Worm (Caenorhabditis elegans) whole organism, L1 larva: ENCODE results near the gene ctl-1.

Source experiments
- dpl-1 ChIP-seq, 3 experiments: fragments of 150-350 bp in 2 of 3; sonication (generic microtip) in 1 of 3; optimal IDR thresholded peaks; 2 replicates each; lab custom pipeline; 2014 to 2017; ENCODE audit warnings: missing biosample characterization in 3 of 3, missing genetic modification characterization in 3 of 3, missing genetic modification reagents in 3 of 3
- dsc-1 ChIP-seq: sonication (generic microtip); optimal IDR thresholded peaks from 2 replicates; lab custom pipeline; 2016; ENCODE audit warnings: mild to moderate bottlenecking, missing genetic modification characterization, missing compliant biosample characterization
- fkh-10 ChIP-seq: sonication (generic microtip); optimal IDR thresholded peaks from 2 replicates; lab custom pipeline; 2017; ENCODE audit warnings: missing biosample characterization, missing genetic modification reagents, missing genetic modification characterization
- lin-35 ChIP-seq, 2 experiments: fragments of 150-350 bp; optimal IDR thresholded peaks; 2 replicates each; lab custom pipeline; 2014; ENCODE audit warnings: missing biosample characterization in 2 of 2, missing genetic modification characterization in 2 of 2, missing genetic modification reagents in 2 of 2
- skn-1 ChIP-seq: fragments of 150-350 bp; optimal IDR thresholded peaks from 2 replicates; lab custom pipeline; 2014; ENCODE audit warnings: missing biosample characterization, missing genetic modification characterization
- unc-130 ChIP-seq: fragments of 150-350 bp; optimal IDR thresholded peaks from 2 replicates; lab custom pipeline; 2017; ENCODE audit warnings: missing biosample characterization, missing genetic modification characterization, inconsistent platforms
- ztf-4 ChIP-seq: fragments of 150-350 bp; optimal IDR thresholded peaks from 2 replicates; lab custom pipeline; 2014; ENCODE audit warnings: missing biosample characterization, missing genetic modification characterization

DNA sequence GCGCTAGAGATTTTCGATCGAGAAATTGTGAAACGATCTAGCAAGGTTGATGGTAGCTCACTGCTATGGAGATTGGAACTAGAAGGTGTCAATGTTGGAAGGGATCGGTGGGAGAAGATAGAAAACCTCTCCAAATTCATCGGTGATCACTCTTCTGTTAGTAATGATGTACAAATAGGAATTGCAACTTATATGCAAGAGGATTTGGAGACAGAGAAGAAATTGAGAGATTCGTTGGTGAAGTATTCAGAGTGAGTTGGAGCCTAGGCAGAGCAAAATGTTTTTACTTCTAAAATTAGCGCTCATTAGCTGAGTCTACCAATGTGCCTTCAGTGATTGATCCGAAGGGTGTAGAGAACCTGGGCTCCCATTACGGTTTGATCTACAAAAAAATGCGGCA lies 11.7 kb downstream of the ctl-1 start:
- TF ChIP-seq unc-130 (tag; lab: Kevin White, UChicago) (no peak), ztf-4 (tag; lab: Kevin White, UChicago) (no peak), dsc-1 (tag; lab: Kevin White, UChicago) (no peak), dpl-1 (GFP tag; optimal IDR thresholded peaks at IDR 0.05; lab: Kevin White, UChicago) (no peak), lin-35 (GFP tag; optimal IDR thresholded peaks at IDR 0.05; lab: Kevin White, UChicago) (no peak), fkh-10 (GFP tag; lab: Kevin White, UChicago) (no peak), skn-1 (tag; lab: Kevin White, UChicago) (no peak)
